Worm (Caenorhabditis elegans) whole organism, L3 larva: ENCODE results near the gene F54B11.5.

Source experiments
- R02D3.7 ChIP-seq: fragments of 150-350 bp; optimal IDR thresholded peaks from 2 replicates; lab custom pipeline; 2014; ENCODE audit warnings: missing biosample characterization, missing genetic modification characterization
- ZK546.5 ChIP-seq: sonication (generic microtip); optimal IDR thresholded peaks from 2 replicates; lab custom pipeline; 2017; ENCODE audit warnings: missing biosample characterization, missing genetic modification characterization
- aly-2 ChIP-seq: fragments of 150-350 bp; optimal IDR thresholded peaks from 2 replicates; lab custom pipeline; 2014; ENCODE audit warnings: missing biosample characterization, missing genetic modification characterization
- ama-1 ChIP-seq: fragments of 150-350 bp; optimal IDR thresholded peaks from 2 replicates; lab custom pipeline; 2018
- ceh-28 ChIP-seq: fragments of 150-350 bp; optimal IDR thresholded peaks from 2 replicates; lab custom pipeline; 2014; ENCODE audit warnings: missing biosample characterization, missing genetic modification reagents, missing genetic modification characterization
- ceh-9 ChIP-seq: sonication (generic microtip); optimal IDR thresholded peaks from 2 replicates; lab custom pipeline; 2018; ENCODE audit warnings: missing biosample characterization, missing genetic modification characterization
- egl-5 ChIP-seq: fragments of 150-350 bp; optimal IDR thresholded peaks from 2 replicates; lab custom pipeline; 2017; ENCODE audit warnings: missing biosample characterization, missing genetic modification reagents, missing genetic modification characterization, inconsistent platforms
- elt-1 ChIP-seq: fragments of 150-350 bp; optimal IDR thresholded peaks from 2 replicates; lab custom pipeline; 2014; ENCODE audit warnings: missing biosample characterization, missing genetic modification characterization
- elt-2 ChIP-seq: sonication (generic microtip); optimal IDR thresholded peaks from 2 replicates; lab custom pipeline; 2016; ENCODE audit warnings: missing genetic modification reagents, mild to moderate bottlenecking, missing genetic modification characterization, missing compliant biosample characterization
- elt-3 ChIP-seq, 3 experiments: fragments of 150-350 bp in 1 of 3; sonication (generic microtip) in 2 of 3; optimal IDR thresholded peaks; 2 replicates in 2 of 3; 4 replicates in 1 of 3; lab custom pipeline; 2014 to 2017; ENCODE audit warnings: missing biosample characterization in 3 of 3, missing genetic modification characterization in 3 of 3
- fkh-10 ChIP-seq: sonication (generic microtip); optimal IDR thresholded peaks from 2 replicates; lab custom pipeline; 2017; ENCODE audit warnings: missing biosample characterization, missing genetic modification reagents, missing genetic modification characterization
- fkh-2 ChIP-seq: fragments of 150-350 bp; optimal IDR thresholded peaks from 2 replicates; lab custom pipeline; 2014; ENCODE audit warnings: missing biosample characterization, missing genetic modification reagents, missing genetic modification characterization
- jun-1 ChIP-seq: fragments of 150-350 bp; optimal IDR thresholded peaks from 2 replicates; lab custom pipeline; 2014; ENCODE audit warnings: missing biosample characterization, missing genetic modification reagents, missing genetic modification characterization
- lin-39 ChIP-seq: fragments of 150-350 bp; optimal IDR thresholded peaks from 2 replicates; lab custom pipeline; 2018; ENCODE audit warnings: missing biosample characterization, missing genetic modification reagents, missing genetic modification characterization
- mml-1 ChIP-seq: fragments of 150-350 bp; sonication (generic microtip); optimal IDR thresholded peaks from 3 replicates; lab custom pipeline; 2014; ENCODE audit warnings: missing biosample characterization, missing genetic modification characterization
- nfya-1 ChIP-seq: sonication (generic microtip); optimal IDR thresholded peaks from 2 replicates; lab custom pipeline; 2017; ENCODE audit warnings: missing genetic modification characterization, mild to moderate bottlenecking, missing compliant biosample characterization, antibody characterized with exemption, moderate library complexity; ENCODE audit not compliant: insufficient read depth
- nhr-11 ChIP-seq: fragments of 150-350 bp; optimal IDR thresholded peaks from 2 replicates; lab custom pipeline; 2014; ENCODE audit warnings: missing biosample characterization, missing genetic modification characterization
- nhr-12 ChIP-seq: fragments of 150-350 bp; optimal IDR thresholded peaks from 2 replicates; lab custom pipeline; 2014; ENCODE audit warnings: missing biosample characterization, missing genetic modification characterization
- nhr-237 ChIP-seq: fragments of 150-350 bp; optimal IDR thresholded peaks from 2 replicates; lab custom pipeline; 2014; ENCODE audit warnings: missing biosample characterization, missing genetic modification characterization
- nhr-25 ChIP-seq: sonication (generic microtip); optimal IDR thresholded peaks from 2 replicates; lab custom pipeline; 2017; ENCODE audit warnings: missing biosample characterization, missing genetic modification characterization
- nhr-28 ChIP-seq: fragments of 150-350 bp; optimal IDR thresholded peaks from 2 replicates; lab custom pipeline; 2014; ENCODE audit warnings: missing biosample characterization, missing genetic modification characterization
- nhr-43 ChIP-seq: sonication (generic microtip); optimal IDR thresholded peaks from 2 replicates; lab custom pipeline; 2016; ENCODE audit warnings: mild to moderate bottlenecking, missing genetic modification characterization, missing compliant biosample characterization; ENCODE audit not compliant: poor library complexity, severe bottlenecking
- nhr-76 ChIP-seq: fragments of 150-350 bp; sonication (generic microtip); optimal IDR thresholded peaks from 5 replicates; lab custom pipeline; 2014; ENCODE audit warnings: missing biosample characterization, missing genetic modification characterization
- nhr-77 ChIP-seq: fragments of 150-350 bp; optimal IDR thresholded peaks from 2 replicates; lab custom pipeline; 2014; ENCODE audit warnings: missing biosample characterization, missing genetic modification characterization
- pqm-1 ChIP-seq: fragments of 150-350 bp; optimal IDR thresholded peaks from 2 replicates; lab custom pipeline; 2017; ENCODE audit warnings: missing biosample characterization, missing genetic modification characterization, inconsistent platforms
- sea-2 ChIP-seq: fragments of 150-350 bp; sonication (generic microtip); optimal IDR thresholded peaks from 4 replicates; lab custom pipeline; 2014; ENCODE audit warnings: missing biosample characterization, missing genetic modification reagents, missing genetic modification characterization
- skn-1 ChIP-seq: fragments of 150-350 bp; optimal IDR thresholded peaks from 2 replicates; lab custom pipeline; 2014; ENCODE audit warnings: missing biosample characterization, missing genetic modification characterization
- snpc-4 ChIP-seq: fragments of 150-350 bp; optimal IDR thresholded peaks from 2 replicates; lab custom pipeline; 2014; ENCODE audit warnings: missing biosample characterization, missing genetic modification characterization
- unc-39 ChIP-seq: sonication (generic microtip); optimal IDR thresholded peaks from 4 replicates; lab custom pipeline; 2017; ENCODE audit warnings: missing biosample characterization, missing genetic modification characterization
- unc-62 ChIP-seq: fragments of 150-350 bp; sonication (generic microtip); optimal IDR thresholded peaks from 4 replicates; lab custom pipeline; 2014; ENCODE audit warnings: missing biosample characterization, missing genetic modification reagents, missing genetic modification characterization
- ztf-4 ChIP-seq: fragments of 150-350 bp; optimal IDR thresholded peaks from 2 replicates; lab custom pipeline; 2014; ENCODE audit warnings: missing biosample characterization, missing genetic modification characterization

The F54B11.5 gene

ce11 chrX:13615181-13615580 is 19.3 kb upstream of the F54B11.5 start:
- TF ChIP-seq sea-2 (GFP tag; lab: Kevin White, UChicago) (no peak), elt-2 (tag; lab: Kevin White, UChicago) (no peak)
- TF ChIP-seq, all 47 proteins: peak for 0

- TF ChIP-seq fkh-10 (GFP tag; lab: Kevin White, UChicago) = peak; percentile 52
- no peak for TF ChIP-seq ceh-28 (tag; lab: Kevin White, UChicago)
Measured at ce11 chrX:13610040-13610439, 14.2 kb upstream of the F54B11.5 start.

- TF ChIP-seq snpc-4 (no peak), ceh-9 (tag; lab: Kevin White, UChicago) (no peak), nhr-25 (tag; lab: Kevin White, UChicago) (no peak), elt-3 (tag; optimal IDR thresholded peaks at IDR 0.05; lab: Kevin White, UChicago) (no peak), unc-62 (GFP tag; lab: Kevin White, UChicago) (no peak), ceh-28 (tag; lab: Kevin White, UChicago) (no peak), aly-2 (tag; lab: Kevin White, UChicago) (no peak), nhr-12 (tag; lab: Kevin White, UChicago) (no peak), R02D3.7 (tag; lab: Kevin White, UChicago) (no peak), nhr-237 (no peak), nhr-43 (no peak), fkh-2 (no peak)
- TF ChIP-seq, all 47 proteins: peak for 0
Measured at ce11 chrX:13605854-13606253, 10.0 kb upstream of the F54B11.5 start.

ce11 chrX:13604946-13605617 is 9.2 kb upstream of the F54B11.5 start, which contains the start of gene F54B11.9:
F54B11.9 (plus strand) TSS chrX:13605567.
- no peak for TF ChIP-seq nhr-12 (tag; lab: Kevin White, UChicago)
- TF ChIP-seq nhr-237 = no peak
- TF ChIP-seq ZK546.5 (tag; lab: Kevin White, UChicago) = no peak
- TF ChIP-seq nfya-1 = no peak
- no peak for TF ChIP-seq ceh-28 (tag; lab: Kevin White, UChicago)

- no peak for TF ChIP-seq skn-1
- no peak for TF ChIP-seq pqm-1 (tag; lab: Kevin White, UChicago)
- no peak for TF ChIP-seq unc-39 (tag; lab: Kevin White, UChicago)
- TF ChIP-seq nhr-76 = no peak
- no peak for TF ChIP-seq aly-2 (tag; lab: Kevin White, UChicago)
- TF ChIP-seq jun-1 (tag; lab: Kevin White, UChicago) = no peak
- no peak for TF ChIP-seq nhr-43
- no peak for TF ChIP-seq ama-1 (lab: Kevin White, UChicago)
- TF ChIP-seq mml-1 (tag; lab: Kevin White, UChicago) = no peak
- TF ChIP-seq elt-3 (tag; optimal IDR thresholded peaks at IDR 0.05; lab: Kevin White, UChicago) = no peak
- TF ChIP-seq ZK546.5 (tag; lab: Kevin White, UChicago) = no peak
- no peak for TF ChIP-seq snpc-4
- no peak for TF ChIP-seq egl-5
- TF ChIP-seq sea-2 (GFP tag; lab: Kevin White, UChicago) = no peak
- no peak for TF ChIP-seq ceh-9 (tag; lab: Kevin White, UChicago)
- no peak for TF ChIP-seq ztf-4
- TF ChIP-seq elt-1 (tag; lab: Kevin White, UChicago) = no peak
- no peak for TF ChIP-seq nhr-11 (tag; lab: Kevin White, UChicago)
- no peak for TF ChIP-seq lin-39
- no peak for TF ChIP-seq nhr-28
- TF ChIP-seq, all 47 proteins: peak for 0
Measured at ce11 chrX:13603826-13604225, 8.0 kb upstream of the F54B11.5 start, which contains the start of gene F54B11.8. F54B11.8 (minus strand) TSS chrX:13603926.

- TF ChIP-seq nhr-77 (tag; lab: Kevin White, UChicago) (no peak), nhr-237 (no peak)
Measured at ce11 chrX:13600136-13600535, 4.3 kb upstream of the F54B11.5 start, which contains the start of gene F54B11.7. F54B11.7 (plus strand) TSS chrX:13600436.
